Worm (Caenorhabditis elegans): Measurements from ENCODE around the gene ztf-1.

ce11 chrIII:8765030-8765429 is 27.1 kb downstream of the ztf-1 start:
- TF ChIP-seq ama-1 (optimal IDR thresholded peaks at IDR 0.05) (no peak), ceh-13 (GFP tag; optimal IDR thresholded peaks at IDR 0.05) (no peak)
